Worm (Caenorhabditis elegans) whole organism, mixed stage, embryonic: ENCODE results near the gene srh-182.
A peak's percentile ranks its signal among the peaks of the same experiment; 100 is the strongest.

ENCODE experiments used
- M03D4.4 ChIP-seq: sonication (generic microtip); optimal IDR thresholded peaks from 2 replicates; lab custom pipeline; 2017; ENCODE audit warnings: mild to moderate bottlenecking, missing genetic modification characterization, missing compliant biosample characterization
- bed-3 ChIP-seq: fragments of 200-800 bp; sonication (Bioruptor generic); optimal IDR thresholded peaks from 3 replicates; lab custom pipeline; 2018; ENCODE audit warnings: mild to moderate bottlenecking, missing genetic modification characterization, moderate library complexity, missing compliant biosample characterization
- blmp-1 ChIP-seq: fragments of 150-350 bp; optimal IDR thresholded peaks from 2 replicates; lab custom pipeline; 2014; ENCODE audit warnings: missing biosample characterization, missing genetic modification characterization
- ceh-39 ChIP-seq: fragments of 150-350 bp; optimal IDR thresholded peaks from 2 replicates; lab custom pipeline; 2014; ENCODE audit warnings: missing biosample characterization, missing genetic modification characterization
- ceh-43 ChIP-seq: fragments of 200-800 bp; sonication (Bioruptor generic); optimal IDR thresholded peaks from 2 replicates; lab custom pipeline; 2018; ENCODE audit warnings: mild to moderate bottlenecking, missing genetic modification characterization, moderate library complexity, missing compliant biosample characterization
- ceh-83 ChIP-seq: fragments of 200-800 bp; sonication (Bioruptor generic); optimal IDR thresholded peaks from 2 replicates; lab custom pipeline; 2018; ENCODE audit warnings: mild to moderate bottlenecking, missing genetic modification characterization, missing compliant biosample characterization
- ces-1 ChIP-seq: fragments of 150-350 bp; optimal IDR thresholded peaks from 2 replicates; lab custom pipeline; 2014; ENCODE audit warnings: missing biosample characterization, missing genetic modification reagents, missing genetic modification characterization
- cnd-1 ChIP-seq: fragments of 200-800 bp; sonication (Bioruptor generic); optimal IDR thresholded peaks from 2 replicates; lab custom pipeline; 2018; ENCODE audit warnings: mild to moderate bottlenecking, missing genetic modification characterization, missing compliant biosample characterization
- drap-1 ChIP-seq: fragments of 200-800 bp; sonication (Bioruptor generic); optimal IDR thresholded peaks from 3 replicates; lab custom pipeline; 2018; ENCODE audit warnings: mild to moderate bottlenecking, missing genetic modification characterization, missing compliant biosample characterization
- elt-1 ChIP-seq: sonication (generic microtip); optimal IDR thresholded peaks from 2 replicates; lab custom pipeline; 2017; ENCODE audit warnings: missing genetic modification characterization, mild to moderate bottlenecking, missing compliant biosample characterization, antibody characterized with exemption, moderate library complexity, borderline replicate concordance; ENCODE audit not compliant: insufficient read depth
- flh-1 ChIP-seq: fragments of 200-800 bp; sonication (Bioruptor generic); optimal IDR thresholded peaks from 2 replicates; lab custom pipeline; 2018; ENCODE audit warnings: mild to moderate bottlenecking, missing genetic modification characterization, moderate library complexity, missing compliant biosample characterization
- ham-2 ChIP-seq: fragments of 200-800 bp; sonication (Bioruptor generic); optimal IDR thresholded peaks from 2 replicates; lab custom pipeline; 2018; ENCODE audit warnings: mild to moderate bottlenecking, missing genetic modification characterization, missing compliant biosample characterization
- hlh-1 ChIP-seq: fragments of 150-350 bp; optimal IDR thresholded peaks from 2 replicates; lab custom pipeline; 2014; ENCODE audit warnings: missing biosample characterization, missing genetic modification reagents, missing genetic modification characterization
- lin-13 ChIP-seq: fragments of 150-350 bp; optimal IDR thresholded peaks from 2 replicates; lab custom pipeline; 2014; ENCODE audit warnings: missing biosample characterization, missing genetic modification characterization
- lin-32 ChIP-seq: fragments of 200-800 bp; sonication (Bioruptor generic); optimal IDR thresholded peaks from 2 replicates; lab custom pipeline; 2018; ENCODE audit warnings: mild to moderate bottlenecking, missing genetic modification characterization, missing compliant biosample characterization
- mep-1 ChIP-seq: fragments of 150-350 bp; optimal IDR thresholded peaks from 2 replicates; lab custom pipeline; 2017; ENCODE audit warnings: missing biosample characterization, missing genetic modification reagents, missing genetic modification characterization, inconsistent platforms
- mls-2 ChIP-seq: sonication (generic microtip); optimal IDR thresholded peaks from 2 replicates; lab custom pipeline; 2016; ENCODE audit warnings: mild to moderate bottlenecking, missing genetic modification characterization, moderate library complexity, missing compliant biosample characterization
- nhr-12 ChIP-seq: fragments of 150-350 bp; optimal IDR thresholded peaks from 2 replicates; lab custom pipeline; 2014; ENCODE audit warnings: missing biosample characterization, missing genetic modification characterization
- nhr-2 ChIP-seq: fragments of 150-350 bp; optimal IDR thresholded peaks from 2 replicates; lab custom pipeline; 2014; ENCODE audit warnings: missing biosample characterization, missing genetic modification characterization
- nhr-237 ChIP-seq: fragments of 150-350 bp; optimal IDR thresholded peaks from 2 replicates; lab custom pipeline; 2014; ENCODE audit warnings: missing biosample characterization, missing genetic modification characterization
- nhr-28 ChIP-seq: fragments of 150-350 bp; optimal IDR thresholded peaks from 2 replicates; lab custom pipeline; 2014; ENCODE audit warnings: missing biosample characterization, missing genetic modification characterization
- snpc-4 ChIP-seq: fragments of 150-350 bp; optimal IDR thresholded peaks from 2 replicates; lab custom pipeline; 2014; ENCODE audit warnings: missing biosample characterization, missing genetic modification characterization
- tbx-8 ChIP-seq: fragments of 200-800 bp; sonication (Bioruptor generic); optimal IDR thresholded peaks from 2 replicates; lab custom pipeline; 2018; ENCODE audit warnings: mild to moderate bottlenecking, missing genetic modification characterization, moderate library complexity, missing compliant biosample characterization
- unc-120 ChIP-seq: sonication (generic microtip); optimal IDR thresholded peaks from 2 replicates; lab custom pipeline; 2017; ENCODE audit warnings: missing genetic modification characterization, missing compliant biosample characterization; ENCODE audit not compliant: poor library complexity, severe bottlenecking
- unc-39 ChIP-seq: fragments of 150-350 bp; optimal IDR thresholded peaks from 2 replicates; lab custom pipeline; 2014; ENCODE audit warnings: missing biosample characterization, missing genetic modification characterization
- zip-8 ChIP-seq: fragments of 150-350 bp; optimal IDR thresholded peaks from 2 replicates; lab custom pipeline; 2014; ENCODE audit warnings: missing biosample characterization, missing genetic modification characterization
- ztf-11 ChIP-seq: fragments of 150-350 bp; optimal IDR thresholded peaks from 2 replicates; lab custom pipeline; 2014; ENCODE audit warnings: missing biosample characterization, missing genetic modification characterization

Gene srh-182

DNA sequence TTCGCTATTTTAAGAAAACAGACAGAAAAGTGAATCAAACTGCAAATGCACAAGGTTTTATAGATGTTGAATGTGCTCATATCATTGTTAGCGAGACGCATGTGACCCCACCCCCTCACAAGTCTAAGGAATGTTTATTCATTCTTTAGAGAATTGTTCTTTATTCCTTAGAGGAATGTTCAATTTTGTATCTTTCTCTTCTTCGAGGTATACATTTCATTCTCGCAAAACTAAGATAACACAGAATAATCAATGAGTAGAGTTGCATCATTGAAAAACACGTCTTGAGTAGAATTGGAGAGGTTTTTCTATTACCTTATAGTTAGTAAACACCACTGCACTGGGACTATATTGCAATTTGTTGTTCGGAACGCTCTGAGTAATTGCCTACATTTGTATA, 38.4 kb downstream of the srh-182 start, which contains the start of gene ZK262.20:
ZK262.20 (minus strand) TSS at position 101 of the 400 bp plus-strand sequence.
- TF ChIP-seq ceh-83, result no peak
- no peak for TF ChIP-seq unc-120 (tag; lab: Kevin White, UChicago)
- TF ChIP-seq cnd-1 (tag; lab: Kevin White, UChicago), result no peak

DNA sequence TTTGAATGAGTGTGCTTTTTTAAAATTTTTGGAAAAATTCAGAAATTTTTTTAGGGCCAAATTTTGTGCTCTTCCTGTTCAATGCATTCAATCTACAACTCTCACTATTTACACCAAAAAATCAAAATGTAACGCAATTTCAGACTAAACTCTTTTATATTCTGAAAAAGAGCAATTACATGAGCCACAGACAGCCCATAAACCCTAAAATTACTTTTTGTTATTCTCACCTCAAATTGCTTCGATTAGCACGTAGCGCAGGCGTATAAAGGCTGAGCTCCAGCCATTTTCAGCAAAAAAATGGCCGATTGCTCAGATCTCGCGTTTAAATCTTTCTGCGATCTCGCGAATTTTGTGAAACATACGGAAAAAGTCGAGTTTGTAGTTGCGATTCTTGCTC, 41.9 kb downstream of the srh-182 start, which contains the start of gene srw-82:
srw-82 (plus strand) TSS at position 301 of the 400 bp plus-strand sequence.
- TF ChIP-seq ces-1 (no peak), blmp-1 (tag; lab: Kevin White, UChicago) (no peak), ceh-43 (GFP tag; lab: Kevin White, UChicago) (no peak), elt-1 (tag; lab: Kevin White, UChicago) (no peak), ceh-39 (tag; lab: Kevin White, UChicago) (no peak), flh-1 (GFP tag; lab: Kevin White, UChicago) (no peak), nhr-237 (no peak), nhr-2 (tag; lab: Kevin White, UChicago) (no peak), ztf-11 (tag; lab: Kevin White, UChicago) (no peak), mep-1 (tag; lab: Kevin White, UChicago) (no peak), nhr-12 (tag; lab: Kevin White, UChicago) (no peak), hlh-1 (tag; lab: Kevin White, UChicago) (no peak), mls-2 (tag; lab: Kevin White, UChicago) (no peak), lin-32 (GFP tag; lab: Kevin White, UChicago) (no peak), drap-1 (GFP tag; lab: Kevin White, UChicago) (no peak), unc-39 (tag; lab: Kevin White, UChicago) (no peak)

DNA sequence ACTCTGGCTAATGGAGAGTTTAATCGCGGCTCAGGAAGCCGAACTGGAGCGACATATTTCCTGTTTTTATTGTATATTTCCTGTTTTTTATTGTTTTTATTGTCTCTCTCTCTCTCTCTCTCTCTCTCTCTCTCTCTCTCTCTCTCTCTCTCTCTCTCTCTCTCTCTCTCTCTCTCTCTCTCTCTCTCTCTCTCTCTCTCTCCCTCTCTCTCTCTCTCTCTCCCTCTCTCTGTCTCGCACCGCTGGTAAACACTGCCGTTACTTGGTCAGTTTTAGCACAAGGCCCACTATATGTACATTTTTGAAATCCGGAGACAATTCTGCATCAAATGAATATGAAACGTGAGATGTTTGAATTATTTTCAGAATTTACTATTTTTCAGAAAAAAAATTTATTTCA, 42.5 kb downstream of the srh-182 start:
- TF ChIP-seq drap-1 (GFP tag; lab: Kevin White, UChicago) (peak; percentile 3), M03D4.4 (tag; lab: Kevin White, UChicago) (no peak)

DNA sequence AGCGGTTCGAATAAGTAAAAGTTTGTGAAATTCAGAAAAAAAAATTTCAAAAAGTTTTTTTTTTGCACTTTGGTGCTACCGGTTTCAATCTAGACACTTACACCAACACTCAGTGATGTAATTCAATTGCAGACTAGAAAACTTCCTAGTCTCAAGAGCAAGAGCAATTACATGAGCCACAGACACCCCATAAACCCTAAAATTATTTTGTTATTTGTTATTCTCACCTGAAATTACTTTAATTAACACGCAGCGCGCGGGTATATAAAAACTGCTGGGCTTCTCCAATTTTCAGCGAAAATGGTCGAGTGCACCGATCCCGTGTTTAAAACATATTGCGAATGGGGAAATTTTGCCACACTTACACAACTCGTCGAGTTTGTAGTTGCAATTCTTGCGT, 47.0 kb downstream of the srh-182 start, which contains the start of gene srw-83:
srw-83 (plus strand) TSS at position 301 of the 400 bp plus-strand sequence.
- TF ChIP-seq lin-13 (tag; lab: Kevin White, UChicago), result no peak
- TF ChIP-seq nhr-237, result no peak
- no peak for TF ChIP-seq blmp-1 (tag; lab: Kevin White, UChicago)
- TF ChIP-seq tbx-8 (GFP tag; lab: Kevin White, UChicago), result no peak
- TF ChIP-seq ztf-11 (tag; lab: Kevin White, UChicago), result no peak
- no peak for TF ChIP-seq ces-1
- no peak for TF ChIP-seq elt-1 (tag; lab: Kevin White, UChicago)
- TF ChIP-seq snpc-4 (tag; lab: Kevin White, UChicago), result no peak
- TF ChIP-seq nhr-12 (tag; lab: Kevin White, UChicago), result no peak
- TF ChIP-seq ham-2 (GFP tag; lab: Kevin White, UChicago), result no peak
- TF ChIP-seq mls-2 (tag; lab: Kevin White, UChicago), result no peak
- TF ChIP-seq nhr-28 (tag; lab: Kevin White, UChicago), result no peak
- TF ChIP-seq nhr-2 (tag; lab: Kevin White, UChicago), result no peak
- no peak for TF ChIP-seq cnd-1 (tag; lab: Kevin White, UChicago)
- no peak for TF ChIP-seq flh-1 (GFP tag; lab: Kevin White, UChicago)
- no peak for TF ChIP-seq bed-3 (GFP tag; lab: Kevin White, UChicago)
- no peak for TF ChIP-seq ceh-83
- TF ChIP-seq, all 35 proteins: peak for 0

DNA sequence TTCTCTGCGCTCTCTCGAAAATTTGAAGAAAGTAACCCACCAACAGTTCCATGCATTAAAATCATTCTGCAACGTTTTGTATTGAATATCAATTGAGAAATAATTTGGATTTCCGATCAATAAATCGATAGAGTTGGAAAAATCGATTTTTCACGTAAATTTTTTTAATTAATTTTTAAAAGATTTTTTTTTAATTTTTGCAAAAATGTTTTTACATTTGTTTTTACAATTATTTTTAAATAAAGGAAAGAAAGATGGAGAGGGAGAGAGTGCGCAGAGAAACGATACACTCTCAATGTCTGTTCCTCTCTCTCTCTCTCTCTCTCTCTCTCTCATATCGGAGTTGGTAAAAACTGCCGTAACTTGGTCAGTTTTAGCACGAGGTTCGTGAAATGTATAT, 47.8 kb downstream of the srh-182 start, which contains the start of gene ZK262.19:
ZK262.19 (minus strand) TSS at position 101 of the 400 bp plus-strand sequence.
- TF ChIP-seq M03D4.4 (tag; lab: Kevin White, UChicago), result no peak
- TF ChIP-seq cnd-1 (tag; lab: Kevin White, UChicago), result no peak
- no peak for TF ChIP-seq unc-120 (tag; lab: Kevin White, UChicago)
- TF ChIP-seq nhr-2 (tag; lab: Kevin White, UChicago), result no peak
- no peak for TF ChIP-seq flh-1 (GFP tag; lab: Kevin White, UChicago)
- no peak for TF ChIP-seq elt-1 (tag; lab: Kevin White, UChicago)
- no peak for TF ChIP-seq nhr-237
- no peak for TF ChIP-seq mep-1 (tag; lab: Kevin White, UChicago)
- no peak for TF ChIP-seq lin-32 (GFP tag; lab: Kevin White, UChicago)
- no peak for TF ChIP-seq zip-8 (tag; lab: Kevin White, UChicago)
- no peak for TF ChIP-seq hlh-1 (tag; lab: Kevin White, UChicago)
- TF ChIP-seq ztf-11 (tag; lab: Kevin White, UChicago), result no peak
- TF ChIP-seq, all 35 proteins: peak for 0
